Fruit fly (Drosophila melanogaster): ENCODE results near the gene CG4935.

CG4935 gene

dm6 chr2L:16255232-16256117 is 6.5 kb upstream of the CG4935 start (continued):
- TF ChIP-seq Nf-YC (tag; optimal IDR thresholded peaks at IDR 0.05): peak; percentile 5
- no peak for TF ChIP-seq toy (GFP tag; IDR thresholded peaks at IDR 0.05)
- no peak for TF ChIP-seq vvl (GFP tag; IDR thresholded peaks at IDR 0.05)
- TF ChIP-seq kni (GFP tag; optimal IDR thresholded peaks at IDR 0.05): peak; percentile 48
- TF ChIP-seq CG18011 (GFP tag; optimal IDR thresholded peaks at IDR 0.05): no peak
- no peak for TF ChIP-seq CG14441 (GFP tag; IDR thresholded peaks at IDR 0.05)
- TF ChIP-seq CG15696 (tag; optimal IDR thresholded peaks at IDR 0.05): no peak
- TF ChIP-seq ase (GFP tag; IDR thresholded peaks at IDR 0.05): no peak
- no peak for TF ChIP-seq Hey (tag; optimal IDR thresholded peaks at IDR 0.05)
- no peak for TF ChIP-seq CG7963 (GFP tag; IDR thresholded peaks at IDR 0.05; ENCODE audit: partially characterized antibody)
- TF ChIP-seq dan (GFP tag; IDR thresholded peaks at IDR 0.05): no peak
- no peak for TF ChIP-seq CG31365 (tag; optimal IDR thresholded peaks at IDR 0.05)
- TF ChIP-seq org-1 (GFP tag; optimal IDR thresholded peaks at IDR 0.05): no peak
- no peak for TF ChIP-seq CG11723 (GFP tag; optimal IDR thresholded peaks at IDR 0.05)
- TF ChIP-seq Bteb2 (GFP tag; optimal IDR thresholded peaks at IDR 0.05): no peak
- TF ChIP-seq Blimp-1 (GFP tag; optimal IDR thresholded peaks at IDR 0.05): peak; percentile 16
- no peak for TF ChIP-seq sens-2 (GFP tag; IDR thresholded peaks at IDR 0.05)
- TF ChIP-seq BtbVII (GFP tag; optimal IDR thresholded peaks at IDR 0.05): peak; percentile 16
- no peak for TF ChIP-seq Ravus (GFP tag; IDR thresholded peaks at IDR 0.05)
- peak; percentile 39 for TF ChIP-seq CG15601 (tag; optimal IDR thresholded peaks at IDR 0.05)
- TF ChIP-seq CG34376 (GFP tag; optimal IDR thresholded peaks at IDR 0.05): peak; percentile 36
- TF ChIP-seq mirr (GFP tag; optimal IDR thresholded peaks at IDR 0.05): peak; percentile 95
- peak; percentile 26 for TF ChIP-seq sug (tag; optimal IDR thresholded peaks at IDR 0.05)
- TF ChIP-seq CG6272 (GFP tag; IDR thresholded peaks at IDR 0.05): no peak
- peak; percentile 70; the same call in 1 of the 3 replicates for TF ChIP-seq CG2199 (GFP tag; IDR thresholded peaks at IDR 0.05)
- no peak for TF ChIP-seq Asciz (GFP tag; optimal IDR thresholded peaks at IDR 0.05)
- no peak for TF ChIP-seq trh (GFP tag; optimal IDR thresholded peaks at IDR 0.05)
- TF ChIP-seq Trl (optimal IDR thresholded peaks at IDR 0.05): peak in 1 of 2 experiments; percentile 35
- TF ChIP-seq Trl (GFP tag; optimal IDR thresholded peaks at IDR 0.05): no peak
- peak; percentile 65 for TF ChIP-seq grn (GFP tag; optimal IDR thresholded peaks at IDR 0.05)
- TF ChIP-seq lab (GFP tag; optimal IDR thresholded peaks at IDR 0.05): peak; percentile 11
- no peak for TF ChIP-seq Ada2b (GFP tag; IDR thresholded peaks at IDR 0.05)
- TF ChIP-seq CG31441 (GFP tag; IDR thresholded peaks at IDR 0.05): no peak
- TF ChIP-seq da (GFP tag; optimal IDR thresholded peaks at IDR 0.05): no peak
- no peak for TF ChIP-seq Drgx (GFP tag; IDR thresholded peaks at IDR 0.05)
- TF ChIP-seq corto (GFP tag; optimal IDR thresholded peaks at IDR 0.05): no peak
- no peak for TF ChIP-seq Oli (tag; optimal IDR thresholded peaks at IDR 0.05)
- no peak for TF ChIP-seq oc (tag; optimal IDR thresholded peaks at IDR 0.05)

- TF ChIP-seq CG17568 (GFP tag; optimal IDR thresholded peaks at IDR 0.05) (peak; percentile 14), sd (tag; optimal IDR thresholded peaks at IDR 0.05) (no peak), CG11696 (GFP tag; IDR thresholded peaks at IDR 0.05) (no peak), mam (GFP tag; optimal IDR thresholded peaks at IDR 0.05) (no peak), dysf (GFP tag; IDR thresholded peaks at IDR 0.05) (no peak), Trl (optimal IDR thresholded peaks at IDR 0.05) (peak in 1 of 2 experiments; percentile 28), Trl (GFP tag; optimal IDR thresholded peaks at IDR 0.05) (no peak), trem (tag; optimal IDR thresholded peaks at IDR 0.05) (no peak), Aef1 (GFP tag; IDR thresholded peaks at IDR 0.05) (no peak), Blimp-1 (GFP tag; optimal IDR thresholded peaks at IDR 0.05) (no peak), lab (GFP tag; optimal IDR thresholded peaks at IDR 0.05) (no peak), CG8290 (GFP tag; optimal IDR thresholded peaks at IDR 0.05) (no peak), CG8290 (tag; optimal IDR thresholded peaks at IDR 0.05) (no peak), Hey (tag; optimal IDR thresholded peaks at IDR 0.05) (no peak), CG12942 (GFP tag; optimal IDR thresholded peaks at IDR 0.05) (no peak), Med (GFP tag) (peak; percentile 68), CG2120 (GFP tag; optimal IDR thresholded peaks at IDR 0.05) (no peak), onecut (GFP tag; IDR thresholded peaks at IDR 0.05) (no peak), grn (GFP tag; optimal IDR thresholded peaks at IDR 0.05) (peak; percentile 9), fd96Cb (tag; optimal IDR thresholded peaks at IDR 0.05) (no peak)
These were observed 5.9 kb upstream of the CG4935 start for dm6 chr2L:16256118-16256435.
